Worm (Caenorhabditis elegans) whole organism, late embryonic: ENCODE measurements around the gene C50F4.16.

Experiments
- C38D4.7 ChIP-seq: fragments of 200-800 bp; sonication (Bioruptor generic); optimal IDR thresholded peaks from 2 replicates; lab custom pipeline; 2018; ENCODE audit warnings: mild to moderate bottlenecking, missing genetic modification characterization, moderate library complexity, missing compliant biosample characterization
- K02D7.2 ChIP-seq: sonication (generic microtip); optimal IDR thresholded peaks from 2 replicates; lab custom pipeline; 2017; ENCODE audit warnings: mild to moderate bottlenecking, missing genetic modification characterization, missing compliant biosample characterization
- ahr-1 ChIP-seq: sonication (generic microtip); optimal IDR thresholded peaks from 2 replicates; lab custom pipeline; 2016; ENCODE audit warnings: missing genetic modification characterization, missing compliant biosample characterization
- ama-1 ChIP-seq: fragments of 150-350 bp; optimal IDR thresholded peaks from 2 replicates; lab custom pipeline; 2014
- ceh-22 ChIP-seq: sonication (generic microtip); optimal IDR thresholded peaks from 2 replicates; lab custom pipeline; 2017; ENCODE audit warnings: missing biosample characterization, missing genetic modification characterization
- ceh-30 ChIP-seq: fragments of 150-350 bp; optimal IDR thresholded peaks from 2 replicates; lab custom pipeline; 2014; ENCODE audit warnings: missing biosample characterization, missing genetic modification characterization
- ceh-31 ChIP-seq: sonication (generic microtip); optimal IDR thresholded peaks from 2 replicates; lab custom pipeline; 2016; ENCODE audit warnings: missing genetic modification characterization, missing compliant biosample characterization
- ceh-34 ChIP-seq: sonication (generic microtip); optimal IDR thresholded peaks from 2 replicates; lab custom pipeline; 2016; ENCODE audit warnings: mild to moderate bottlenecking, missing genetic modification characterization, missing compliant biosample characterization
- ceh-45 ChIP-seq: fragments of 200-800 bp; sonication (Bioruptor generic); IDR thresholded peaks from 2 replicates; pipeline ENCODE4 v1.3.6; 2022; ENCODE audit warnings: missing genetic modification reagents, missing genetic modification characterization, missing compliant biosample characterization
- ceh-48 ChIP-seq: sonication (generic microtip); optimal IDR thresholded peaks from 2 replicates; lab custom pipeline; 2016; ENCODE audit warnings: missing genetic modification characterization, inconsistent platforms, missing compliant biosample characterization
- ceh-6 ChIP-seq: fragments of 200-800 bp; sonication (Bioruptor generic); optimal IDR thresholded peaks from 2 replicates; lab custom pipeline; 2018; ENCODE audit warnings: mild to moderate bottlenecking, missing genetic modification characterization, missing compliant biosample characterization
- che-1 ChIP-seq: sonication (generic microtip); optimal IDR thresholded peaks from 2 replicates; lab custom pipeline; 2016; ENCODE audit warnings: mild to moderate bottlenecking, missing genetic modification characterization, missing compliant biosample characterization
- elt-2 ChIP-seq: sonication (generic microtip); optimal IDR thresholded peaks from 2 replicates; lab custom pipeline; 2016; ENCODE audit warnings: missing genetic modification reagents, missing genetic modification characterization, missing compliant biosample characterization
- elt-4 ChIP-seq: sonication (generic microtip); optimal IDR thresholded peaks from 2 replicates; lab custom pipeline; 2016; ENCODE audit warnings: missing genetic modification characterization, missing compliant biosample characterization
- ets-4 ChIP-seq: sonication (generic microtip); optimal IDR thresholded peaks from 2 replicates; lab custom pipeline; 2016; ENCODE audit warnings: missing genetic modification characterization, missing compliant biosample characterization
- fax-1 ChIP-seq: sonication (generic microtip); optimal IDR thresholded peaks from 2 replicates; lab custom pipeline; 2016; ENCODE audit warnings: missing genotype, missing genetic modification characterization, missing compliant biosample characterization
- fkh-10 ChIP-seq: fragments of 150-350 bp; optimal IDR thresholded peaks from 2 replicates; lab custom pipeline; 2014; ENCODE audit warnings: missing biosample characterization, missing genetic modification reagents, missing genetic modification characterization
- hlh-13 ChIP-seq: fragments of 200-800 bp; sonication (Bioruptor generic); optimal IDR thresholded peaks from 2 replicates; lab custom pipeline; 2018; ENCODE audit warnings: mild to moderate bottlenecking, missing genetic modification characterization, missing compliant biosample characterization
- hlh-15 ChIP-seq: sonication (generic microtip); optimal IDR thresholded peaks from 2 replicates; lab custom pipeline; 2016; ENCODE audit warnings: missing genetic modification characterization, missing compliant biosample characterization
- hlh-30 ChIP-seq: sonication (generic microtip); optimal IDR thresholded peaks from 2 replicates; lab custom pipeline; 2017; ENCODE audit warnings: antibody characterized with exemption, missing genetic modification characterization, missing compliant biosample characterization; ENCODE audit not compliant: insufficient read depth
- hlh-6 ChIP-seq: sonication (generic microtip); optimal IDR thresholded peaks from 2 replicates; lab custom pipeline; 2016; ENCODE audit warnings: missing genotype, missing genetic modification characterization, missing compliant biosample characterization
- hlh-8 ChIP-seq: sonication (generic microtip); optimal IDR thresholded peaks from 2 replicates; lab custom pipeline; 2016; ENCODE audit warnings: missing genotype, missing genetic modification characterization, missing compliant biosample characterization
- madf-2 ChIP-seq: sonication (generic microtip); optimal IDR thresholded peaks from 2 replicates; lab custom pipeline; 2017; ENCODE audit warnings: missing genetic modification characterization, missing compliant biosample characterization
- mec-3 ChIP-seq: sonication (generic microtip); optimal IDR thresholded peaks from 2 replicates; lab custom pipeline; 2016; ENCODE audit warnings: borderline replicate concordance, missing genetic modification characterization, missing compliant biosample characterization
- nfya-1 ChIP-seq: sonication (generic microtip); optimal IDR thresholded peaks from 2 replicates; lab custom pipeline; 2017; ENCODE audit warnings: missing genetic modification characterization, mild to moderate bottlenecking, missing compliant biosample characterization, antibody characterized with exemption, moderate library complexity
- nhr-11 ChIP-seq: fragments of 150-350 bp; optimal IDR thresholded peaks from 2 replicates; lab custom pipeline; 2014; ENCODE audit warnings: missing biosample characterization, missing genetic modification characterization
- nhr-232 ChIP-seq: sonication (generic microtip); optimal IDR thresholded peaks from 2 replicates; lab custom pipeline; 2016; ENCODE audit warnings: missing genetic modification characterization, missing compliant biosample characterization
- pat-9 ChIP-seq: fragments of 200-800 bp; sonication (Bioruptor generic); optimal IDR thresholded peaks from 2 replicates; lab custom pipeline; 2018; ENCODE audit warnings: mild to moderate bottlenecking, missing genetic modification characterization, moderate library complexity, missing compliant biosample characterization
- pax-1 ChIP-seq: fragments of 150-350 bp; optimal IDR thresholded peaks from 2 replicates; lab custom pipeline; 2014; ENCODE audit warnings: missing biosample characterization, missing genetic modification characterization
- pha-2 ChIP-seq: sonication (generic microtip); optimal IDR thresholded peaks from 2 replicates; lab custom pipeline; 2017; ENCODE audit warnings: mild to moderate bottlenecking, missing genetic modification characterization, missing compliant biosample characterization
- pha-4 ChIP-seq: fragments of 150-350 bp; optimal IDR thresholded peaks from 2 replicates; lab custom pipeline; 2018; ENCODE audit warnings: missing biosample characterization, missing genetic modification reagents, missing genetic modification characterization
- pqm-1 ChIP-seq: sonication (generic microtip); optimal IDR thresholded peaks from 2 replicates; lab custom pipeline; 2016; ENCODE audit warnings: missing genetic modification characterization, missing compliant biosample characterization
- ref-2 ChIP-seq: sonication (generic microtip); optimal IDR thresholded peaks from 2 replicates; lab custom pipeline; 2016; ENCODE audit warnings: missing genetic modification characterization, missing compliant biosample characterization
- rnt-1 ChIP-seq: sonication (generic microtip); optimal IDR thresholded peaks from 2 replicates; lab custom pipeline; 2016; ENCODE audit warnings: missing genetic modification characterization, missing compliant biosample characterization
- sdc-2 ChIP-seq: sonication (generic microtip); optimal IDR thresholded peaks from 2 replicates; lab custom pipeline; 2016; ENCODE audit warnings: missing genotype, missing genetic modification characterization, missing compliant biosample characterization
- sox-4 ChIP-seq: sonication (generic microtip); optimal IDR thresholded peaks from 2 replicates; lab custom pipeline; 2017; ENCODE audit warnings: mild to moderate bottlenecking, missing genetic modification characterization, inconsistent platforms, missing compliant biosample characterization
- ttx-3 ChIP-seq: sonication (generic microtip); optimal IDR thresholded peaks from 2 replicates; lab custom pipeline; 2016; ENCODE audit warnings: missing genetic modification reagents, missing genetic modification characterization, missing compliant biosample characterization
- unc-42 ChIP-seq: sonication (generic microtip); optimal IDR thresholded peaks from 2 replicates; lab custom pipeline; 2016; ENCODE audit warnings: missing genotype, missing genetic modification characterization, missing compliant biosample characterization
- unc-55 ChIP-seq: sonication (generic microtip); optimal IDR thresholded peaks from 2 replicates; lab custom pipeline; 2017; ENCODE audit warnings: missing biosample characterization, missing genetic modification reagents, missing genetic modification characterization
- unc-86 ChIP-seq: sonication (generic microtip); optimal IDR thresholded peaks from 2 replicates; lab custom pipeline; 2016; ENCODE audit warnings: missing genetic modification characterization, missing compliant biosample characterization
- ztf-16 ChIP-seq: sonication (generic microtip); optimal IDR thresholded peaks from 2 replicates; lab custom pipeline; 2017; ENCODE audit warnings: missing genetic modification characterization, missing compliant biosample characterization

The C50F4.16 gene

ce11 chrV:9503152-9503817, 38.1 kb downstream of the C50F4.16 start (continued):
- TF ChIP-seq hlh-30 (tag; lab: Kevin White, UChicago), result no peak
- no peak for TF ChIP-seq ceh-22 (tag; lab: Kevin White, UChicago)
- peak; percentile 85 for TF ChIP-seq K02D7.2 (tag; lab: Kevin White, UChicago)
- TF ChIP-seq hlh-15 (tag; lab: Kevin White, UChicago), result peak; percentile 65
- TF ChIP-seq fax-1 (tag; lab: Kevin White, UChicago), result peak; percentile 72
- TF ChIP-seq hlh-8 (tag; lab: Kevin White, UChicago), result peak; percentile 59
- TF ChIP-seq che-1 (tag; lab: Kevin White, UChicago), result peak; percentile 84
- TF ChIP-seq mec-3 (tag; lab: Kevin White, UChicago), result peak; percentile 57
- TF ChIP-seq ceh-31 (tag; lab: Kevin White, UChicago), result peak; percentile 79
- TF ChIP-seq ztf-16 (tag; lab: Kevin White, UChicago), result peak; percentile 87
- TF ChIP-seq unc-55 (GFP tag; lab: Kevin White, UChicago), result no peak
- TF ChIP-seq unc-42 (tag; lab: Kevin White, UChicago), result peak; percentile 84
- peak; percentile 90 for TF ChIP-seq hlh-13 (GFP tag; lab: Kevin White, UChicago)
- TF ChIP-seq C38D4.7 (GFP tag; lab: Kevin White, UChicago), result peak; percentile 83
- TF ChIP-seq ceh-6, result peak; percentile 93
- TF ChIP-seq pha-2 (tag; lab: Kevin White, UChicago), result peak; percentile 92
- peak; percentile 78 for TF ChIP-seq ref-2 (tag; lab: Kevin White, UChicago)
- peak; percentile 59 for TF ChIP-seq nfya-1
- no peak for TF ChIP-seq pax-1 (tag; lab: Kevin White, UChicago)
- peak; percentile 91 for TF ChIP-seq elt-2 (tag; lab: Kevin White, UChicago)
- TF ChIP-seq ahr-1 (tag; lab: Kevin White, UChicago), result peak; percentile 49
- no peak for TF ChIP-seq nhr-11 (tag; lab: Kevin White, UChicago)
- peak; percentile 78 for TF ChIP-seq ceh-48 (tag; lab: Kevin White, UChicago)
- peak; percentile 87 for TF ChIP-seq ttx-3
- TF ChIP-seq madf-2, result peak; percentile 81
- TF ChIP-seq ama-1, result no peak
- TF ChIP-seq ceh-34, result peak; percentile 92
- TF ChIP-seq hlh-6 (tag; lab: Kevin White, UChicago), result peak; percentile 94
- TF ChIP-seq rnt-1 (tag; lab: Kevin White, UChicago), result peak; percentile 66

- TF ChIP-seq fkh-10 (GFP tag; lab: Kevin White, UChicago) (no peak), K02D7.2 (tag; lab: Kevin White, UChicago) (no peak), hlh-6 (tag; lab: Kevin White, UChicago) (no peak), ceh-45 (GFP tag; lab: Robert Waterston, UW) (no peak), fax-1 (tag; lab: Kevin White, UChicago) (no peak), pha-4 (tag; lab: Kevin White, UChicago) (no peak), pat-9 (no peak), pqm-1 (tag; lab: Kevin White, UChicago) (no peak), ets-4 (tag; lab: Kevin White, UChicago) (no peak), elt-4 (tag; lab: Kevin White, UChicago) (no peak), unc-86 (tag; lab: Kevin White, UChicago) (no peak), sox-4 (tag; lab: Kevin White, UChicago) (no peak), sdc-2 (tag; lab: Kevin White, UChicago) (no peak), ceh-6 (no peak), ceh-30 (tag; lab: Kevin White, UChicago) (no peak), rnt-1 (tag; lab: Kevin White, UChicago) (no peak), nhr-232 (tag; lab: Kevin White, UChicago) (no peak)
Measured at ce11 chrV:9500826-9501451, 40.5 kb downstream of the C50F4.16 start, which contains the start of gene swt-5. Gene swt-5 (plus strand): TSS chrV:9501401.
